Fruit fly (Drosophila melanogaster): Measurements from ENCODE around the gene Idgf3.

The Idgf3 gene

dm6 chr2L:16450891-16451290 lies at the start of gene Idgf3:
Gene Idgf3, plus strand, starts transcription at chr2L:16450907.
- TF ChIP-seq CG32121 (GFP tag; IDR thresholded peaks at IDR 0.05) (no peak), fd96Ca (GFP tag; IDR thresholded peaks at IDR 0.05) (no peak), Ets98B (GFP tag; IDR thresholded peaks at IDR 0.05) (peak; percentile 13; the same call in 1 of the 2 replicates), EcR (GFP tag; optimal IDR thresholded peaks at IDR 0.05) (peak; percentile 9), CG17806 (tag; optimal IDR thresholded peaks at IDR 0.05) (no peak), CG12605 (GFP tag; IDR thresholded peaks at IDR 0.05) (no peak), CG4496 (GFP tag; IDR thresholded peaks at IDR 0.05) (0 out of 3 replicates have a peak, but pooled peaks have one; percentile 29), D1 (tag; optimal IDR thresholded peaks at IDR 0.05) (no peak)

dm6 chr2L:16402512-16402911 lies 48.2 kb upstream of the Idgf3 start:
- TF ChIP-seq CG17806 (tag; optimal IDR thresholded peaks at IDR 0.05), result no peak
- no peak for TF ChIP-seq CG15710 (tag; optimal IDR thresholded peaks at IDR 0.05)
- peak; percentile 68 for TF ChIP-seq Ets98B (GFP tag; IDR thresholded peaks at IDR 0.05)
- TF ChIP-seq rn (GFP tag; IDR thresholded peaks at IDR 0.05), result no peak
- peak; percentile 34 for TF ChIP-seq Pif1A (GFP tag; optimal IDR thresholded peaks at IDR 0.05)
- peak; percentile 75 for TF ChIP-seq fd96Ca (GFP tag; IDR thresholded peaks at IDR 0.05)
- no peak for TF ChIP-seq CG13204 (GFP tag; optimal IDR thresholded peaks at IDR 0.05)
- peak; percentile 5 for TF ChIP-seq CG9948 (tag; optimal IDR thresholded peaks at IDR 0.05)
- no peak for TF ChIP-seq D1 (tag; optimal IDR thresholded peaks at IDR 0.05)
- 0 out of 2 replicates have a peak, but pooled peaks have one; percentile 41 for TF ChIP-seq CG12605 (GFP tag; IDR thresholded peaks at IDR 0.05)
- TF ChIP-seq CG34367 (tag; optimal IDR thresholded peaks at IDR 0.05), result peak; percentile 5
- no peak for TF ChIP-seq Snoo (tag; optimal IDR thresholded peaks at IDR 0.05)
- TF ChIP-seq EcR (GFP tag; optimal IDR thresholded peaks at IDR 0.05), result no peak
- peak; percentile 56 for TF ChIP-seq CG32121 (GFP tag; IDR thresholded peaks at IDR 0.05)
- TF ChIP-seq CG8159 (tag; optimal IDR thresholded peaks at IDR 0.05), result peak; percentile 6
- peak; percentile 49 for TF ChIP-seq CG14655 (GFP tag; optimal IDR thresholded peaks at IDR 0.05)
- TF ChIP-seq CG10348 (GFP tag; IDR thresholded peaks at IDR 0.05), result no peak
- no peak for TF ChIP-seq CG8301 (tag; optimal IDR thresholded peaks at IDR 0.05)
- TF ChIP-seq Pif1B (GFP tag; optimal IDR thresholded peaks at IDR 0.05), result peak; percentile 29
- TF ChIP-seq CG4496 (GFP tag; IDR thresholded peaks at IDR 0.05), result peak; percentile 36; the same call in 1 of the 3 replicates
- no peak for TF ChIP-seq gl (tag; optimal IDR thresholded peaks at IDR 0.05)

dm6 chr2L:16406523-16406922 lies 44.2 kb upstream of the Idgf3 start:
- TF ChIP-seq CG34367 (tag; optimal IDR thresholded peaks at IDR 0.05) (peak; percentile 50), CG8159 (tag; optimal IDR thresholded peaks at IDR 0.05) (peak; percentile 77), fd96Ca (GFP tag; IDR thresholded peaks at IDR 0.05) (no peak), Ets98B (GFP tag; IDR thresholded peaks at IDR 0.05) (no peak), CG13204 (GFP tag; optimal IDR thresholded peaks at IDR 0.05) (no peak), CG8301 (tag; optimal IDR thresholded peaks at IDR 0.05) (peak; percentile 27), CG15710 (tag; optimal IDR thresholded peaks at IDR 0.05) (peak; percentile 64), CG17806 (tag; optimal IDR thresholded peaks at IDR 0.05) (peak; percentile 55), CG10348 (GFP tag; IDR thresholded peaks at IDR 0.05) (no peak), Pif1A (GFP tag; optimal IDR thresholded peaks at IDR 0.05) (peak; percentile 51), Pif1B (GFP tag; optimal IDR thresholded peaks at IDR 0.05) (peak; percentile 60), Snoo (tag; optimal IDR thresholded peaks at IDR 0.05) (peak; percentile 37), CG32121 (GFP tag; IDR thresholded peaks at IDR 0.05) (no peak), CG9948 (tag; optimal IDR thresholded peaks at IDR 0.05) (peak; percentile 61), CG14655 (GFP tag; optimal IDR thresholded peaks at IDR 0.05) (peak; percentile 47), rn (GFP tag; IDR thresholded peaks at IDR 0.05) (no peak), CG12605 (GFP tag; IDR thresholded peaks at IDR 0.05) (no peak), EcR (GFP tag; optimal IDR thresholded peaks at IDR 0.05) (no peak), gl (tag; optimal IDR thresholded peaks at IDR 0.05) (peak; percentile 30), D1 (tag; optimal IDR thresholded peaks at IDR 0.05) (no peak), CG4496 (GFP tag; IDR thresholded peaks at IDR 0.05) (no peak)

dm6 chr2L:16407305-16407704 lies 43.4 kb upstream of the Idgf3 start:
- TF ChIP-seq CG8159 (tag; optimal IDR thresholded peaks at IDR 0.05), result peak; percentile 54
- no peak for TF ChIP-seq CG13204 (GFP tag; optimal IDR thresholded peaks at IDR 0.05)
- TF ChIP-seq Snoo (tag; optimal IDR thresholded peaks at IDR 0.05), result peak; percentile 30
- TF ChIP-seq CG9948 (tag; optimal IDR thresholded peaks at IDR 0.05), result peak; percentile 28
- peak; percentile 5 for TF ChIP-seq Pif1B (GFP tag; optimal IDR thresholded peaks at IDR 0.05)
- TF ChIP-seq rn (GFP tag; IDR thresholded peaks at IDR 0.05), result no peak
- TF ChIP-seq fd96Ca (GFP tag; IDR thresholded peaks at IDR 0.05), result no peak
- no peak for TF ChIP-seq CG10348 (GFP tag; IDR thresholded peaks at IDR 0.05)
- TF ChIP-seq CG4496 (GFP tag; IDR thresholded peaks at IDR 0.05), result no peak
- TF ChIP-seq CG17806 (tag; optimal IDR thresholded peaks at IDR 0.05), result peak; percentile 25
- TF ChIP-seq EcR (GFP tag; optimal IDR thresholded peaks at IDR 0.05), result no peak
- TF ChIP-seq CG8301 (tag; optimal IDR thresholded peaks at IDR 0.05), result peak; percentile 22
- peak; percentile 52 for TF ChIP-seq CG14655 (GFP tag; optimal IDR thresholded peaks at IDR 0.05)
- TF ChIP-seq CG32121 (GFP tag; IDR thresholded peaks at IDR 0.05), result no peak
- peak; percentile 49 for TF ChIP-seq CG15710 (tag; optimal IDR thresholded peaks at IDR 0.05)
- TF ChIP-seq gl (tag; optimal IDR thresholded peaks at IDR 0.05), result no peak

DNA sequence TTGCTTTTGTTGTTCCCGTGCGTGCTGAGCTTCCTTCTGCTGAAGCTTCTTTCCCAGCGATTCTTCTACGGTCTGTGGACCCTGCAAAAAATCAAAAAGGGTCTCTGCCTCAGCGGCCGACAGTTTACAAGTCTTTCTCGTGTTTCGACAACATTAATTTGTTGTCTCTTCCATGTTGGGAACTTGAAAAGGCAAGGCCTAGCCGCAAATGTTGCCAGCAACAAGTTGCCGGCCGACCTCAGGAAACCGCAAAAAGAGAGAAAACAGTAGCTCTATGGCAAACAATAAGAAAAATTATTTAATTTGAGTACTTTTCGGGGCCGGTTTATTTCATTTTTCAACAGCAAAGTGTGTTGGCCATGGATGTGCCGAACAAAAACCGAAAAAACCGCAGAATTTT lies 36.9 kb upstream of the Idgf3 start:
- no peak for TF ChIP-seq gl (tag; optimal IDR thresholded peaks at IDR 0.05)
- no peak for TF ChIP-seq CG17806 (tag; optimal IDR thresholded peaks at IDR 0.05)
- TF ChIP-seq CG9948 (tag; optimal IDR thresholded peaks at IDR 0.05), result no peak
- TF ChIP-seq D1 (tag; optimal IDR thresholded peaks at IDR 0.05), result no peak
- no peak for TF ChIP-seq rn (GFP tag; IDR thresholded peaks at IDR 0.05)
- no peak for TF ChIP-seq CG8301 (tag; optimal IDR thresholded peaks at IDR 0.05)
- no peak for TF ChIP-seq CG12605 (GFP tag; IDR thresholded peaks at IDR 0.05)
- no peak for TF ChIP-seq CG8159 (tag; optimal IDR thresholded peaks at IDR 0.05)
- no peak for TF ChIP-seq CG14655 (GFP tag; optimal IDR thresholded peaks at IDR 0.05)
- TF ChIP-seq fd96Ca (GFP tag; IDR thresholded peaks at IDR 0.05), result no peak
- TF ChIP-seq Snoo (tag; optimal IDR thresholded peaks at IDR 0.05), result no peak
- TF ChIP-seq CG4496 (GFP tag; IDR thresholded peaks at IDR 0.05), result no peak
- no peak for TF ChIP-seq Pif1A (GFP tag; optimal IDR thresholded peaks at IDR 0.05)
- no peak for TF ChIP-seq CG10348 (GFP tag; IDR thresholded peaks at IDR 0.05)
- no peak for TF ChIP-seq CG32121 (GFP tag; IDR thresholded peaks at IDR 0.05)
- no peak for TF ChIP-seq CG34367 (tag; optimal IDR thresholded peaks at IDR 0.05)

All from whole organism, pupa.